Worm (Caenorhabditis elegans) whole organism, mixed stage, embryonic: ENCODE results near the gene R10F2.4.
"Not testable (repeated sequence)": the region's sequence is repeated elsewhere in the genome, so short reads cannot be mapped to it uniquely, and the experiment has no call there.

Experiments used
- M03D4.4 ChIP-seq: sonication (generic microtip); optimal IDR thresholded peaks from 2 replicates; lab custom pipeline; 2017; ENCODE audit warnings: mild to moderate bottlenecking, missing genetic modification characterization, missing compliant biosample characterization
- bed-3 ChIP-seq: fragments of 200-800 bp; sonication (Bioruptor generic); optimal IDR thresholded peaks from 3 replicates; lab custom pipeline; 2018; ENCODE audit warnings: mild to moderate bottlenecking, missing genetic modification characterization, moderate library complexity, missing compliant biosample characterization
- blmp-1 ChIP-seq: fragments of 150-350 bp; optimal IDR thresholded peaks from 2 replicates; lab custom pipeline; 2014; ENCODE audit warnings: missing biosample characterization, missing genetic modification characterization
- ceh-39 ChIP-seq: fragments of 150-350 bp; optimal IDR thresholded peaks from 2 replicates; lab custom pipeline; 2014; ENCODE audit warnings: missing biosample characterization, missing genetic modification characterization
- ceh-43 ChIP-seq: fragments of 200-800 bp; sonication (Bioruptor generic); optimal IDR thresholded peaks from 2 replicates; lab custom pipeline; 2018; ENCODE audit warnings: mild to moderate bottlenecking, missing genetic modification characterization, moderate library complexity, missing compliant biosample characterization
- ceh-83 ChIP-seq: fragments of 200-800 bp; sonication (Bioruptor generic); optimal IDR thresholded peaks from 2 replicates; lab custom pipeline; 2018; ENCODE audit warnings: mild to moderate bottlenecking, missing genetic modification characterization, missing compliant biosample characterization
- ces-1 ChIP-seq: fragments of 150-350 bp; optimal IDR thresholded peaks from 2 replicates; lab custom pipeline; 2014; ENCODE audit warnings: missing biosample characterization, missing genetic modification reagents, missing genetic modification characterization
- cnd-1 ChIP-seq: fragments of 200-800 bp; sonication (Bioruptor generic); optimal IDR thresholded peaks from 2 replicates; lab custom pipeline; 2018; ENCODE audit warnings: mild to moderate bottlenecking, missing genetic modification characterization, missing compliant biosample characterization
- drap-1 ChIP-seq: fragments of 200-800 bp; sonication (Bioruptor generic); optimal IDR thresholded peaks from 3 replicates; lab custom pipeline; 2018; ENCODE audit warnings: mild to moderate bottlenecking, missing genetic modification characterization, missing compliant biosample characterization
- elt-1 ChIP-seq: sonication (generic microtip); optimal IDR thresholded peaks from 2 replicates; lab custom pipeline; 2017; ENCODE audit warnings: missing genetic modification characterization, mild to moderate bottlenecking, missing compliant biosample characterization, antibody characterized with exemption, moderate library complexity, borderline replicate concordance; ENCODE audit not compliant: insufficient read depth
- elt-3 ChIP-seq: fragments of 150-350 bp; optimal IDR thresholded peaks from 2 replicates; lab custom pipeline; 2014; ENCODE audit warnings: missing biosample characterization, missing genetic modification characterization
- flh-1 ChIP-seq: fragments of 200-800 bp; sonication (Bioruptor generic); optimal IDR thresholded peaks from 2 replicates; lab custom pipeline; 2018; ENCODE audit warnings: mild to moderate bottlenecking, missing genetic modification characterization, moderate library complexity, missing compliant biosample characterization
- ham-2 ChIP-seq: fragments of 200-800 bp; sonication (Bioruptor generic); optimal IDR thresholded peaks from 2 replicates; lab custom pipeline; 2018; ENCODE audit warnings: mild to moderate bottlenecking, missing genetic modification characterization, missing compliant biosample characterization
- hlh-1 ChIP-seq: fragments of 150-350 bp; optimal IDR thresholded peaks from 2 replicates; lab custom pipeline; 2014; ENCODE audit warnings: missing biosample characterization, missing genetic modification reagents, missing genetic modification characterization
- lin-13 ChIP-seq: fragments of 150-350 bp; optimal IDR thresholded peaks from 2 replicates; lab custom pipeline; 2014; ENCODE audit warnings: missing biosample characterization, missing genetic modification characterization
- lin-32 ChIP-seq: fragments of 200-800 bp; sonication (Bioruptor generic); optimal IDR thresholded peaks from 2 replicates; lab custom pipeline; 2018; ENCODE audit warnings: mild to moderate bottlenecking, missing genetic modification characterization, missing compliant biosample characterization
- lsy-2 ChIP-seq: fragments of 150-350 bp; optimal IDR thresholded peaks from 2 replicates; lab custom pipeline; 2014; ENCODE audit warnings: missing biosample characterization, missing genetic modification characterization
- mab-5 ChIP-seq: fragments of 150-350 bp; optimal IDR thresholded peaks from 2 replicates; lab custom pipeline; 2014; ENCODE audit warnings: missing biosample characterization, missing genetic modification characterization
- mls-2 ChIP-seq: sonication (generic microtip); optimal IDR thresholded peaks from 2 replicates; lab custom pipeline; 2016; ENCODE audit warnings: mild to moderate bottlenecking, missing genetic modification characterization, moderate library complexity, missing compliant biosample characterization
- nhr-12 ChIP-seq: fragments of 150-350 bp; optimal IDR thresholded peaks from 2 replicates; lab custom pipeline; 2014; ENCODE audit warnings: missing biosample characterization, missing genetic modification characterization
- nhr-237 ChIP-seq: fragments of 150-350 bp; optimal IDR thresholded peaks from 2 replicates; lab custom pipeline; 2014; ENCODE audit warnings: missing biosample characterization, missing genetic modification characterization
- nhr-28 ChIP-seq: fragments of 150-350 bp; optimal IDR thresholded peaks from 2 replicates; lab custom pipeline; 2014; ENCODE audit warnings: missing biosample characterization, missing genetic modification characterization
- nhr-76 ChIP-seq: sonication (generic microtip); optimal IDR thresholded peaks from 2 replicates; lab custom pipeline; 2017; ENCODE audit warnings: missing biosample characterization, missing genetic modification characterization
- pha-4 ChIP-seq: fragments of 150-350 bp; optimal IDR thresholded peaks from 2 replicates; lab custom pipeline; 2018; ENCODE audit warnings: missing biosample characterization, missing genetic modification reagents, missing genetic modification characterization
- sem-2 ChIP-seq: fragments of 200-800 bp; sonication (Bioruptor generic); optimal IDR thresholded peaks from 2 replicates; lab custom pipeline; 2018; ENCODE audit warnings: mild to moderate bottlenecking, missing genetic modification characterization, missing compliant biosample characterization
- snpc-4 ChIP-seq: fragments of 150-350 bp; optimal IDR thresholded peaks from 2 replicates; lab custom pipeline; 2014; ENCODE audit warnings: missing biosample characterization, missing genetic modification characterization
- sptf-1 ChIP-seq: sonication (generic microtip); optimal IDR thresholded peaks from 2 replicates; lab custom pipeline; 2017; ENCODE audit warnings: mild to moderate bottlenecking, missing genetic modification characterization, moderate library complexity, missing compliant biosample characterization
- tbx-8 ChIP-seq: fragments of 200-800 bp; sonication (Bioruptor generic); optimal IDR thresholded peaks from 2 replicates; lab custom pipeline; 2018; ENCODE audit warnings: mild to moderate bottlenecking, missing genetic modification characterization, moderate library complexity, missing compliant biosample characterization
- unc-120 ChIP-seq: sonication (generic microtip); optimal IDR thresholded peaks from 2 replicates; lab custom pipeline; 2017; ENCODE audit warnings: missing genetic modification characterization, missing compliant biosample characterization; ENCODE audit not compliant: poor library complexity, severe bottlenecking
- unc-39 ChIP-seq: fragments of 150-350 bp; optimal IDR thresholded peaks from 2 replicates; lab custom pipeline; 2014; ENCODE audit warnings: missing biosample characterization, missing genetic modification characterization
- unc-62 ChIP-seq: fragments of 150-350 bp; optimal IDR thresholded peaks from 2 replicates; lab custom pipeline; 2014; ENCODE audit warnings: missing biosample characterization, missing genetic modification reagents, missing genetic modification characterization
- ztf-11 ChIP-seq: fragments of 150-350 bp; optimal IDR thresholded peaks from 2 replicates; lab custom pipeline; 2014; ENCODE audit warnings: missing biosample characterization, missing genetic modification characterization

Gene R10F2.4

DNA sequence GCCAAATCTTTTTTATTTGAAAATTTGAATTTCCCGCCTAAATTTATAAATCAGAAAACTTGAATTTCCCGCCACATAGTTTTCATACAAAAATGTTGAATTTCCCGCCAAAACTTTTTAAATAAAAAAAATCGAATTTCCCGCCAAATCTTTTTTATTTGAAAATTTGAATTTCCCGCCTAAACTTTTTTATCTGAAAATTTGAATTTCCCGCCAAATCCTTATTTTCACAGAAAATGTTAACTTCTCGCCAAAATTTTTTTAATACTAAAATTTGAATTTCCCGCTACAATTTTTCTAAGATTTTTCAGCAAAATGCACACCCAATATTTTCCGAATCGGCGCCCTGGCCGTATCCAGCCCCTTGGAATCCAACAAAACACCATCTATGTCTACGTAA, 40.9 kb downstream of the R10F2.4 start, which contains the start of gene F56F11.2:
Gene F56F11.2 (plus strand): TSS at position 301 of the 400 bp plus-strand sequence.
- not testable (repeated sequence) for TF ChIP-seq elt-1, unc-120, mls-2 (tag; lab: Kevin White, UChicago)

DNA sequence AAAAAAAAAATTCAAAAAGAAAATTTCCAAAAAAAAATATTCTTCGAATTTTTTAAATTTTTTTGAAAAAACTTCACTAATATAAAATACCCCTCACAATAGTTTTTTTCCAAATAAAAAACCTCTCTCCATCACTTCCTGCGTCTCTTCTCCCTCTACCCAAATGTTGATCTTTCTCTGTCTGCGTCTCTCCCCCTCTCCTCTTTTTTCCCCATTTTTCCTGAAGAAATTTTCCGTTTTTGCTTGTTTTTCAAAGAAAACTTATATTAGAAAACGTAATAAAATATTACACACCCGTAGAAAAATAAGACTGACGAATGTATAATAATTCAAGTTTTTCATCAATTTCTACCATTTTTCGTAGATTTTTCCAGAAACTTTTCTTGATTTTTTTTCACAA, 41.8 kb downstream of the R10F2.4 start:
- TF ChIP-seq M03D4.4 (no peak), unc-120 (tag; lab: Kevin White, UChicago) (peak; percentile 17)
- TF ChIP-seq, all 35 proteins: peak for 1

DNA sequence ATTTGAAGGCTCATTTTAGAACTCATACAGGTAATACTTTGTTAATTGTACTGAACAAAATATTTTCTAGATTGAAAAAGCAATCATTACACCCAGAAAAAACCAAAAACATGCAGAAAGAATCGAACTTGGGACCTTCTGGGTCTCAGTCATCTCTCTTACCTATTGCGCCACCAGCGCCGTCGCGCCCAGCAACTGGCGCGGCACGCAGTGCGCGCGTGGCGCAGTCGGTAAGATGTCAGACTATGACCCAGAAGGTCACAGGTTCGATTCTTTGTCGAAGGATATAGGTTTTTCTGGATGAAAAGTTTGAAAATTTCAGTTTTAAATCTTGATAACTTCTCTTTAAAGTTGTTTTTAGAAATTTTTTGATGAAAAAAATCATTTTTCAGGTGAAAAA, 43.2 kb downstream of the R10F2.4 start:
- TF ChIP-seq tbx-8 (no peak), nhr-28 (tag; lab: Kevin White, UChicago) (no peak), bed-3 (GFP tag; lab: Kevin White, UChicago) (no peak), ham-2 (GFP tag; lab: Kevin White, UChicago) (no peak), flh-1 (GFP tag; lab: Kevin White, UChicago) (no peak), lsy-2 (tag; lab: Kevin White, UChicago) (no peak)

DNA sequence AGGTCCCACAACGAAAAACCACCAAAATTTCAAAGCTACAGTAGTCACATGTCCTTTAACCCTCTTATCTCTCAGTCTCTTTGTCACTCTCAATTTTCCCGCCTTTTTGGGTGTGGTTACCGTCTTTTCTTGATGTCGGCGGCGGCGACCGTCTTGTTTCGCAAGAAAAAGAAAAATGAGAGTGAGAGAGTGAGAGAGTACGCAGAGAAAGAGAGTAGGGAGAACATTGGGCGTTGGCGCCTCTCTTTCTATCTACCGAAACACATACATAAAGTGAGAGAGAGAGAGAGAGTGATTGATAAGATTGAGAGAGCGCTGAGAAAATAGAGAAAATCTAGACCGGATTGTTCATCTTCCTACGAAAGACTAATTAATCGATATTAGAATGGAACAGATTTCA, 47.0 kb downstream of the R10F2.4 start:
- TF ChIP-seq elt-3 (tag; lab: Kevin White, UChicago) (peak; percentile 72), blmp-1 (peak; percentile 53), unc-39 (tag; lab: Kevin White, UChicago) (no peak), drap-1 (GFP tag; lab: Kevin White, UChicago) (no peak), hlh-1 (tag; lab: Kevin White, UChicago) (no peak), pha-4 (no peak)

DNA sequence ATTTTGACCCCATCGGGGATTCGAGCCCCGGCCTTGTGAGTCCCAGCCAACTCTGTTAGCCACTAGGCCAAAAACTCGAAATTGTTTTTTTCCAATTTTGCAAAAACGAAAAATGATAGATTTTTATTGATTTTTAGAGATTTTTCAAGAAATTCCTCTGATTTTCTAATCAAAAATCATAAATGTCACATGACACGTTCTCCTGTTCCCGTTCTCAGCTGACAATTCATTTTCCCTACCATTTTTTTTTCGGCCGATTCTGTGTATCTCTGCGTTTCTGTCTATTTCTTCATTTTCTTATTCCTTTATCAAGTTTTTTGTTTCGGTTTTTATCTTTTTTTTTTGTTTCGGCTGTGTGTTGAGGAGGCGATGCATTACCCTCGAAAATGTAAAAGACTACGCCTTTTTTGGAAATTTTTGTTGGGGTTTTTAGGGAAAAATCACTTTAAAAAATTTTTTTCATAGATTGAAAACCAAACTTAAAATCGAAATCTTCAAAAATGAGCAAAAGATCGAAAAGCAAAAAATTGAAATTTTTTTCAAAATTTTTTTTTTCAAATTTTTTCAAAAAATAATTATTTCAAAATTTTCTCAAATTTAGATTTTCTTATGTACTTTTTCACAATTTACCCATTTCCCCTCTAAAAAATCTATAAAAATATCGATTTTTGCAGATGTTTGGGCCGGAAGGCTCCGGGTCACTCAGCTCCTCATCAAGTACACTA, 48.6 kb downstream of the R10F2.4 start, which contains the start of gene klf-1:
Gene klf-1 (plus strand): TSS at position 675 of the 725 bp plus-strand sequence.
- no peak for TF ChIP-seq unc-120 (tag; lab: Kevin White, UChicago)
- TF ChIP-seq sptf-1 (tag; lab: Kevin White, UChicago): no peak
- no peak for TF ChIP-seq unc-39 (tag; lab: Kevin White, UChicago)

DNA sequence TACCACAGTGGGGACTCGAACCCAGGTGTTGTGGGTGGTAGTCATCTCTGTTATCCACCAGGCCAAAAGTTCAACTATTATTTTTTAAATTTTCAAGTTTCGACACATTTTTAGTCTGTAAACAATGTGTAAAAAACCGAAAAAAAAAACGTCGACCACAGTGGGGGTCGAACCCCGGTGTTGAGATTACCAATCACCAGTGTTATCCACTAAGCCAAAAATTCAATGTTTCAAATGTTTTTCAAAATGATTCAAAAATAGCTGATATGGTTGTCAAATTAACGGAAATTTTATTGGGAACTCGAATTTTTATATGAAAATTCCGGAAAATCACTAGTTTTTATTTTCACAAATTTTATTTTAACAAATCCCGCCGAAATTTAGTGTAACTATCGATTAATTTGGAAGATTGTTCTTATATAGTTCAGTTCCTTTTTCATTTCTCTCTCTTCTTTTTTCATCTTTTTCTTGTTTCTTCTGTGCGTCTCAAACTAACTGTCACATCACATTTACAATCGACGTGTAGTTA, 49.7 kb downstream of the R10F2.4 start:
- TF ChIP-seq nhr-12 (no peak), mab-5 (tag; lab: Kevin White, UChicago) (no peak), ces-1 (GFP tag; lab: Kevin White, UChicago) (no peak), bed-3 (GFP tag; lab: Kevin White, UChicago) (no peak), ceh-39 (no peak), elt-3 (tag; lab: Kevin White, UChicago) (no peak), ztf-11 (tag; lab: Kevin White, UChicago) (no peak), hlh-1 (tag; lab: Kevin White, UChicago) (no peak), unc-120 (tag; lab: Kevin White, UChicago) (no peak), sptf-1 (tag; lab: Kevin White, UChicago) (no peak), ceh-83 (GFP tag; lab: Kevin White, UChicago) (no peak), sem-2 (no peak), flh-1 (GFP tag; lab: Kevin White, UChicago) (no peak), mls-2 (tag; lab: Kevin White, UChicago) (no peak)

DNA sequence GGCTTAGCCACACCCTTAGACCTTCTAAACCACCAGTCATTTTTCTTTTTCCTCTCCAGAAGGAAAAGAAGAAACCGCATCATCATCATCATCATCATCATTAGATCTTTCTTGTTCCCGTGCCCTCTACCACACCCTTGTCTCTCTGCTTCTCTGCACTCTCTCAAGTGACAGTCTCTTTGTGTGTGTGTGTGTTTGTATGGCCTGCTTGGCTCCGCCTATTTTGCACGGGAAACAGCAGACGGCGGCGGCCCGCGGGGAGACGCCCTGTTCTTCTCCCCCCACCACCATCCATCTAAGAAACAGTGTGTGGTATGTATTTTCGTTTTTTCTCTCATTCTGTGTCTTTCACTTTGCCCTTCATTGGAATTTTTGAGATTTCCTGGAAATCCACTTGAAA, 51.1 kb downstream of the R10F2.4 start:
- TF ChIP-seq blmp-1 (no peak), elt-1 (tag; lab: Kevin White, UChicago) (no peak), unc-120 (tag; lab: Kevin White, UChicago) (no peak), ham-2 (GFP tag; lab: Kevin White, UChicago) (peak; percentile 21), nhr-237 (tag; lab: Kevin White, UChicago) (no peak), ceh-43 (no peak), snpc-4 (tag; lab: Kevin White, UChicago) (no peak), ces-1 (GFP tag; lab: Kevin White, UChicago) (no peak), sem-2 (no peak), pha-4 (peak; percentile 20), drap-1 (GFP tag; lab: Kevin White, UChicago) (peak; percentile 19), flh-1 (GFP tag; lab: Kevin White, UChicago) (no peak), nhr-76 (tag; lab: Kevin White, UChicago) (no peak), lsy-2 (tag; lab: Kevin White, UChicago) (no peak), lin-32 (GFP tag; lab: Kevin White, UChicago) (no peak), lin-13 (tag; lab: Kevin White, UChicago) (peak; percentile 15), nhr-12 (no peak), cnd-1 (tag; lab: Kevin White, UChicago) (peak; percentile 7), hlh-1 (tag; lab: Kevin White, UChicago) (no peak), ztf-11 (tag; lab: Kevin White, UChicago) (no peak), mab-5 (tag; lab: Kevin White, UChicago) (no peak), unc-62 (GFP tag; lab: Kevin White, UChicago) (peak; percentile 4), sptf-1 (tag; lab: Kevin White, UChicago) (peak; percentile 34), ceh-83 (GFP tag; lab: Kevin White, UChicago) (no peak)
